Worm (Caenorhabditis elegans) whole organism, late embryonic: Measurements from ENCODE around the gene F09G8.5.

ENCODE experiments used
- ahr-1 ChIP-seq: sonication (generic microtip); optimal IDR thresholded peaks from 2 replicates; lab custom pipeline; 2016; ENCODE audit warnings: missing genetic modification characterization, missing compliant biosample characterization
- unc-55 ChIP-seq: sonication (generic microtip); optimal IDR thresholded peaks from 2 replicates; lab custom pipeline; 2017; ENCODE audit warnings: missing biosample characterization, missing genetic modification reagents, missing genetic modification characterization

DNA sequence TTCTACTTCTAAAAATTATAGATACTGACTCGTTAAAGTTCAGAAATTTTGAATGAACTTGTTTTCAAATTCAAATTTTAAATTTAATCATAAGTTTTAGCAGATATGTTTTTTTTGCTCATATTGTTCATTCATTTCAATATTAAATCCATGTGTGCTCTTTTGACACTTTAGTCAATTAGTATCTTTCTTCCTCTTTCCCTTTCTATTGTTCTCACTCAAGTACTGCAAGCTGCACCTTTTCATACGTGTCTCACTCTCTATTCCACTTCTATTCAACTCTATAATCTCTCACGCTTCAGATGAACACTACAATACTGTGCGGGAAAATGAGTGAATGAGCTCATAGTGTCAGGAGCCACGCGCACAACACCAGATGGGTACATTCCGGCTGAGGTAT, 36.9 kb upstream of the F09G8.5 start, which contains the start of gene C30A5.16:
- TF ChIP-seq ahr-1 (no peak), unc-55 (GFP tag; lab: Kevin White, UChicago) (no peak)
